Fruit fly (Drosophila melanogaster) whole organism, embryonic: ENCODE data around the gene CG3626.

Experiments
- CG10274 ChIP-seq: fragments of 200-800 bp; sonication (Bioruptor generic); optimal IDR thresholded peaks from 3 replicates; lab custom pipeline; 2017; ENCODE audit warnings: missing biosample characterization, mild to moderate bottlenecking, missing genetic modification characterization
- CG10321 ChIP-seq: fragments of 200-800 bp; sonication (Bioruptor generic); IDR thresholded peaks from 2 replicates; pipeline ENCODE4 v1.3.6; 2022; ENCODE audit warnings: missing biosample characterization, missing genetic modification characterization
- CG10979 ChIP-seq: fragments of 200-800 bp; sonication (Bioruptor generic); optimal IDR thresholded peaks from 2 replicates; lab custom pipeline; 2018; ENCODE audit warnings: missing biosample characterization, mild to moderate bottlenecking, missing genetic modification characterization, moderate library complexity
- CG12219 ChIP-seq: fragments of 200-800 bp; sonication (Bioruptor generic); optimal IDR thresholded peaks from 3 replicates; lab custom pipeline; 2018; ENCODE audit warnings: missing biosample characterization, mild to moderate bottlenecking, missing genetic modification characterization
- CG13296 ChIP-seq: fragments of 200-800 bp; sonication (Bioruptor generic); optimal IDR thresholded peaks from 3 replicates; lab custom pipeline; 2018; ENCODE audit warnings: missing biosample characterization, mild to moderate bottlenecking, missing genetic modification characterization
- CG13894 ChIP-seq: fragments of 200-800 bp; sonication (Bioruptor generic); optimal IDR thresholded peaks from 3 replicates; lab custom pipeline; 2018; ENCODE audit warnings: missing biosample characterization, mild to moderate bottlenecking, missing genetic modification characterization, moderate library complexity
- CG14965 ChIP-seq: fragments of 200-800 bp; sonication (Bioruptor generic); optimal IDR thresholded peaks from 2 replicates; lab custom pipeline; 2016; ENCODE audit warnings: missing biosample characterization, missing genetic modification characterization, borderline replicate concordance
- CG16779 ChIP-seq: fragments of 200-800 bp; sonication (Bioruptor generic); IDR thresholded peaks from 2 replicates; pipeline ENCODE4 v1.3.6; 2022; ENCODE audit warnings: missing biosample characterization, missing genetic modification characterization
- CG17568 ChIP-seq: fragments of 200-800 bp; sonication (Bioruptor generic); optimal IDR thresholded peaks from 2 replicates; lab custom pipeline; 2018; ENCODE audit warnings: missing biosample characterization, mild to moderate bottlenecking, missing genetic modification characterization, moderate library complexity
- CG18011 ChIP-seq: fragments of 200-800 bp; sonication (Bioruptor generic); optimal IDR thresholded peaks from 2 replicates; lab custom pipeline; 2017; ENCODE audit warnings: missing biosample characterization, missing genetic modification characterization, mild to moderate bottlenecking, moderate library complexity, missing genotype
- CG2889 ChIP-seq: fragments of 200-800 bp; sonication (Bioruptor generic); IDR thresholded peaks from 3 replicates; pipeline ENCODE4 v1.3.6; 2022; ENCODE audit warnings: missing biosample characterization, missing genetic modification characterization
- CG30020 ChIP-seq: fragments of 200-800 bp; optimal IDR thresholded peaks from 2 replicates; lab custom pipeline; 2019; ENCODE audit warnings: missing biosample characterization, mild to moderate bottlenecking, missing genetic modification characterization, moderate library complexity
- CG31365 ChIP-seq: fragments of 200-800 bp; sonication (Bioruptor generic); optimal IDR thresholded peaks from 2 replicates; lab custom pipeline; 2018; ENCODE audit warnings: missing biosample characterization, mild to moderate bottlenecking, missing genetic modification characterization
- CG32772 ChIP-seq: fragments of 200-800 bp; sonication (Bioruptor generic); IDR thresholded peaks from 2 replicates; pipeline ENCODE4 v1.3.6; 2022; ENCODE audit warnings: missing biosample characterization, missing genetic modification characterization
- CG34422 ChIP-seq: fragments of 200-800 bp; sonication (Bioruptor generic); IDR thresholded peaks from 3 replicates; pipeline ENCODE4 v1.3.6; 2022; ENCODE audit warnings: missing biosample characterization, missing genetic modification characterization
- CG4707 ChIP-seq: fragments of 200-800 bp; sonication (Bioruptor generic); optimal IDR thresholded peaks from 2 replicates; lab custom pipeline; 2018; ENCODE audit warnings: missing biosample characterization, mild to moderate bottlenecking, missing genetic modification characterization, moderate library complexity
- CG6175 ChIP-seq: fragments of 200-800 bp; sonication (Bioruptor generic); IDR thresholded peaks from 3 replicates; pipeline ENCODE4 v1.3.6; 2022; ENCODE audit warnings: missing biosample characterization, missing genetic modification characterization
- CG6813 ChIP-seq: fragments of 200-800 bp; sonication (Bioruptor generic); optimal IDR thresholded peaks from 2 replicates; lab custom pipeline; 2017; ENCODE audit warnings: missing biosample characterization, missing genetic modification characterization, mild to moderate bottlenecking, moderate library complexity, missing genetic modification reagents
- CG6854 ChIP-seq: fragments of 200-800 bp; sonication (Bioruptor generic); optimal IDR thresholded peaks from 3 replicates; lab custom pipeline; 2017; ENCODE audit warnings: missing biosample characterization, mild to moderate bottlenecking, missing genetic modification characterization
- CG7786 ChIP-seq: fragments of 200-800 bp; sonication (Bioruptor generic); optimal IDR thresholded peaks from 2 replicates; lab custom pipeline; 2016; ENCODE audit warnings: missing biosample characterization, missing genetic modification characterization
- CG8359 ChIP-seq: fragments of 200-800 bp; sonication (Bioruptor generic); optimal IDR thresholded peaks from 2 replicates; lab custom pipeline; 2017; ENCODE audit warnings: missing biosample characterization, mild to moderate bottlenecking, missing genetic modification characterization, borderline replicate concordance
- CG8924 ChIP-seq: fragments of 200-800 bp; optimal IDR thresholded peaks from 3 replicates; lab custom pipeline; 2019; ENCODE audit warnings: missing biosample characterization, mild to moderate bottlenecking, missing genetic modification characterization, moderate library complexity
- CG9817 ChIP-seq: fragments of 200-800 bp; sonication (Bioruptor generic); optimal IDR thresholded peaks from 2 replicates; lab custom pipeline; 2018; ENCODE audit warnings: missing biosample characterization, mild to moderate bottlenecking, missing genetic modification characterization, moderate library complexity
- CTCF ChIP-seq: fragments of 200-800 bp; sonication (Bioruptor generic); optimal IDR thresholded peaks from 2 replicates; lab custom pipeline; 2017; ENCODE audit warnings: missing biosample characterization, mild to moderate bottlenecking, missing genetic modification characterization, moderate library complexity
- CoRest ChIP-seq: fragments of 200-800 bp; sonication (Bioruptor generic); optimal IDR thresholded peaks from 3 replicates; lab custom pipeline; 2018; ENCODE audit warnings: missing biosample characterization, mild to moderate bottlenecking, missing genetic modification characterization, moderate library complexity
- Dp ChIP-seq: fragments of 200-800 bp; sonication (Bioruptor generic); optimal IDR thresholded peaks from 2 replicates; lab custom pipeline; 2018; ENCODE audit warnings: missing biosample characterization, mild to moderate bottlenecking, missing genetic modification characterization, moderate library complexity
- Eip74EF ChIP-seq, 2 experiments: fragments of 200-800 bp in 1 of 2; fragments of >200 bp in 1 of 2; sonication (Bioruptor generic) in 1 of 2; optimal IDR thresholded peaks; 2 replicates each; lab custom pipeline; 2017 to 2019; ENCODE audit warnings: missing biosample characterization in 2 of 2, missing genetic modification characterization in 2 of 2, mild to moderate bottlenecking in 1 of 2, moderate library complexity in 1 of 2
- HLH3B ChIP-seq: fragments of 200-800 bp; sonication (Bioruptor generic); IDR thresholded peaks from 2 replicates; pipeline ENCODE4 v1.3.6; 2022; ENCODE audit warnings: missing biosample characterization, missing genetic modification characterization
- HLH4C ChIP-seq: fragments of 200-800 bp; sonication (Bioruptor generic); IDR thresholded peaks from 3 replicates; pipeline ENCODE4 v1.3.6; 2022; ENCODE audit warnings: missing biosample characterization, missing genetic modification characterization; ENCODE audit not compliant: partially characterized antibody
- Hmr ChIP-seq: fragments of 200-800 bp; sonication (Bioruptor generic); optimal IDR thresholded peaks from 3 replicates; lab custom pipeline; 2017; ENCODE audit warnings: mild to moderate bottlenecking, missing biosample characterization, missing genetic modification reagents, missing genetic modification characterization
- Hr51 ChIP-seq, 2 experiments: fragments of 200-800 bp; sonication (Bioruptor generic); optimal IDR thresholded peaks; 2 replicates in 1 of 2; 3 replicates in 1 of 2; lab custom pipeline; 2016 to 2018; ENCODE audit warnings: missing biosample characterization in 2 of 2, missing genetic modification characterization in 2 of 2, mild to moderate bottlenecking in 1 of 2, moderate library complexity in 1 of 2
- Lhr ChIP-seq: fragments of 200-800 bp; sonication (Bioruptor generic); optimal IDR thresholded peaks from 3 replicates; lab custom pipeline; 2017; ENCODE audit warnings: mild to moderate bottlenecking, missing biosample characterization, missing genetic modification reagents, missing genetic modification characterization
- Mrtf ChIP-seq: fragments of 200-800 bp; sonication (Bioruptor generic); IDR thresholded peaks from 3 replicates; pipeline ENCODE4 v1.3.6; 2022; ENCODE audit warnings: missing biosample characterization, missing genetic modification characterization
- TFAM ChIP-seq: fragments of 200-800 bp; sonication (Bioruptor generic); optimal IDR thresholded peaks from 2 replicates; lab custom pipeline; 2017; ENCODE audit warnings: missing biosample characterization, missing genetic modification characterization, inconsistent platforms
- Xrp1 ChIP-seq: fragments of 200-800 bp; sonication (Bioruptor generic); IDR thresholded peaks from 2 replicates; pipeline ENCODE4 v1.3.6; 2022; ENCODE audit warnings: missing biosample characterization, missing genetic modification characterization
- ash1 ChIP-seq: fragments of 200-800 bp; sonication (Bioruptor generic); optimal IDR thresholded peaks from 2 replicates; lab custom pipeline; 2018; ENCODE audit warnings: missing biosample characterization, mild to moderate bottlenecking, missing genetic modification characterization
- bab2 ChIP-seq: fragments of 200-800 bp; sonication (Bioruptor generic); optimal IDR thresholded peaks from 2 replicates; lab custom pipeline; 2016; ENCODE audit warnings: missing biosample characterization, missing genetic modification characterization
- br ChIP-seq: fragments of >200 bp; optimal IDR thresholded peaks from 2 replicates; lab custom pipeline; 2017
- corto ChIP-seq: fragments of 200-800 bp; sonication (Bioruptor generic); optimal IDR thresholded peaks from 2 replicates; lab custom pipeline; 2016; ENCODE audit warnings: missing biosample characterization, mild to moderate bottlenecking, missing genetic modification characterization, moderate library complexity
- cwo ChIP-seq: fragments of 200-800 bp; sonication (Bioruptor generic); optimal IDR thresholded peaks from 3 replicates; lab custom pipeline; 2017; ENCODE audit warnings: missing biosample characterization, missing genetic modification characterization, mild to moderate bottlenecking, moderate library complexity, missing genetic modification reagents
- danr ChIP-seq: fragments of 200-800 bp; sonication (Bioruptor generic); IDR thresholded peaks from 2 replicates; pipeline ENCODE4 v1.3.6; 2022; ENCODE audit warnings: missing biosample characterization, missing genetic modification characterization
- fd102C ChIP-seq: fragments of 200-800 bp; sonication (Bioruptor generic); optimal IDR thresholded peaks from 2 replicates; lab custom pipeline; 2018; ENCODE audit warnings: missing biosample characterization, mild to moderate bottlenecking, missing genetic modification characterization, moderate library complexity
- ftz-f1 ChIP-seq: fragments of 200-800 bp; sonication (Bioruptor generic); optimal IDR thresholded peaks from 2 replicates; lab custom pipeline; 2016; ENCODE audit warnings: missing biosample characterization, missing genetic modification characterization
- jigr1 ChIP-seq: fragments of 200-800 bp; sonication (Bioruptor generic); IDR thresholded peaks from 3 replicates; pipeline ENCODE4 v1.3.6; 2022; ENCODE audit warnings: missing biosample characterization, missing genetic modification characterization
- nau ChIP-seq: fragments of 200-800 bp; sonication (Bioruptor generic); optimal IDR thresholded peaks from 3 replicates; lab custom pipeline; 2017; ENCODE audit warnings: missing biosample characterization, mild to moderate bottlenecking, missing genetic modification characterization, missing genetic modification reagents
- pan ChIP-seq, 4 experiments: fragments of >200 bp in 3 of 4; fragments of 200-800 bp in 1 of 4; sonication (Bioruptor generic) in 1 of 4; optimal IDR thresholded peaks in 3 of 4; IDR thresholded peaks in 1 of 4; 2 replicates each; pipeline versions ENCODE4 v1.3.6 to Lab custom; 2017 to 2022; ENCODE audit warnings: missing biosample characterization in 2 of 4, missing genetic modification characterization in 2 of 4, mixed read lengths in 1 of 4
- psq ChIP-seq: fragments of 200-800 bp; sonication (Bioruptor generic); optimal IDR thresholded peaks from 2 replicates; lab custom pipeline; 2017; ENCODE audit warnings: missing biosample characterization, missing genetic modification characterization
- pzg ChIP-seq: fragments of 200-800 bp; sonication (Bioruptor generic); optimal IDR thresholded peaks from 3 replicates; lab custom pipeline; 2018; ENCODE audit warnings: missing biosample characterization, mild to moderate bottlenecking, missing genetic modification characterization, moderate library complexity
- shn ChIP-seq: fragments of 200-800 bp; sonication (Bioruptor generic); optimal IDR thresholded peaks from 3 replicates; lab custom pipeline; 2016; ENCODE audit warnings: missing biosample characterization, missing genetic modification characterization
- tin ChIP-seq: fragments of 200-800 bp; sonication (Bioruptor generic); optimal IDR thresholded peaks from 3 replicates; lab custom pipeline; 2016; ENCODE audit warnings: missing biosample characterization, missing genetic modification characterization
- tio ChIP-seq: fragments of 200-800 bp; sonication (Bioruptor generic); optimal IDR thresholded peaks from 2 replicates; lab custom pipeline; 2017; ENCODE audit warnings: missing biosample characterization, missing genetic modification characterization, inconsistent platforms

Gene CG3626

DNA sequence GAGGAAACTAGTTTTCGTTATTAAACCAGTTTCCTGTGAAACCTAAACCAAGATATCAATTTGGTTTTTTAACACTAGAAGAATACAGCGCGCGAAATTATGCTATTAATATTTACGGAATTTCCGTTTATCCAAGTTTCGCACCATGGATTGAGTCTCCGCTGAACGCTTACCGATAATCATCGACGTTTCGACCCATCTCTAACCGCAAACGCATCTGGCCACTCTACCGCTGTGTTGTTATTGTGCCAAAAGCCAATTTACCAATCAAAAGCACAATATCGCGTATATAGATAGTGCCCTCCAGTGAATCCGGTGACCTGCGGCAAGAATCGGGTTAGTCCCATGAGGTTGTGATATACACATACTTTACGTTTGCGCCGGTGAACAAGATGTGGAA lies at the start of gene CG3626 (continued):
- no peak for TF ChIP-seq Hr51 (GFP tag; optimal IDR thresholded peaks at IDR 0.05; lab: Kevin White, UChicago)
- TF ChIP-seq CG13296 (GFP tag; lab: Kevin White, UChicago): no peak
- TF ChIP-seq CoRest (tag; lab: Kevin White, UChicago): peak; percentile 51
- no peak for TF ChIP-seq TFAM (GFP tag; lab: Kevin White, UChicago)
- no peak for TF ChIP-seq CG13894 (tag; lab: Kevin White, UChicago)
- TF ChIP-seq CG14965: no peak
- TF ChIP-seq CG16779 (GFP tag; lab: Robert Waterston, UW): no peak
- peak; percentile 50 for TF ChIP-seq Dp
- TF ChIP-seq CG8359: no peak
- no peak for TF ChIP-seq CG6175 (GFP tag; lab: Robert Waterston, UW)
- no peak for TF ChIP-seq psq (GFP tag; lab: Kevin White, UChicago)
- TF ChIP-seq Lhr: peak; percentile 95
- TF ChIP-seq CG34422 (GFP tag; lab: Robert Waterston, UW): no peak
- TF ChIP-seq CG4707 (GFP tag; lab: Kevin White, UChicago): no peak
- TF ChIP-seq pzg: peak; percentile 92
- TF ChIP-seq tio (GFP tag; lab: Kevin White, UChicago): no peak
- no peak for TF ChIP-seq tin (GFP tag; lab: Kevin White, UChicago)
- TF ChIP-seq nau: no peak
- no peak for TF ChIP-seq CG6854 (GFP tag; lab: Kevin White, UChicago)
- no peak for TF ChIP-seq jigr1 (GFP tag; lab: Robert Waterston, UW)
- peak; percentile 14 for TF ChIP-seq shn (GFP tag; lab: Kevin White, UChicago)
- TF ChIP-seq corto (GFP tag; lab: Kevin White, UChicago): no peak
- TF ChIP-seq CG18011 (GFP tag; lab: Kevin White, UChicago): no peak
- no peak for TF ChIP-seq CG30020 (tag; lab: Kevin White, UChicago)
- no peak for TF ChIP-seq CG12219
- peak; percentile 70 for TF ChIP-seq HLH4C (GFP tag; lab: Robert Waterston, UW)
- TF ChIP-seq Eip74EF (GFP tag; optimal IDR thresholded peaks at IDR 0.05; lab: Kevin White, UChicago): no peak
- TF ChIP-seq br (lab: Kevin White, UChicago): no peak
- TF ChIP-seq HLH3B (GFP tag; lab: Robert Waterston, UW): no peak
- peak; percentile 74 for TF ChIP-seq CTCF (GFP tag; lab: Kevin White, UChicago)
- TF ChIP-seq ash1 (GFP tag; lab: Kevin White, UChicago): no peak
- TF ChIP-seq ftz-f1: no peak
- no peak for TF ChIP-seq CG10979
- TF ChIP-seq Xrp1 (GFP tag; lab: Robert Waterston, UW): no peak
- TF ChIP-seq fd102C: no peak
- TF ChIP-seq CG32772 (GFP tag; lab: Robert Waterston, UW): no peak
- TF ChIP-seq CG17568 (GFP tag; lab: Kevin White, UChicago): no peak
- no peak for TF ChIP-seq CG2889
- no peak for TF ChIP-seq CG9817 (tag; lab: Kevin White, UChicago)
- no peak for TF ChIP-seq cwo (GFP tag; lab: Kevin White, UChicago)
- TF ChIP-seq pan (optimal IDR thresholded peaks at IDR 0.05; lab: Kevin White, UChicago): no peak
- TF ChIP-seq pan (GFP tag; optimal IDR thresholded peaks at IDR 0.05 in 1 of 2, IDR thresholded peaks at IDR 0.05 in 1 of 2): no peak
- no peak for TF ChIP-seq CG8924 (tag; lab: Kevin White, UChicago)
- TF ChIP-seq CG31365 (tag; lab: Kevin White, UChicago): no peak
- TF ChIP-seq CG6813 (GFP tag; lab: Kevin White, UChicago): no peak
- TF ChIP-seq Mrtf: no peak
- peak; percentile 85 for TF ChIP-seq Hmr (GFP tag; lab: Kevin White, UChicago)
- TF ChIP-seq CG10274 (GFP tag; lab: Kevin White, UChicago): no peak
- peak; percentile 11 for TF ChIP-seq CG7786 (GFP tag; lab: Kevin White, UChicago)
- no peak for TF ChIP-seq bab2
- no peak for TF ChIP-seq CG10321 (GFP tag; lab: Robert Waterston, UW)
- no peak for TF ChIP-seq danr (GFP tag; lab: Robert Waterston, UW)
